Fruit fly (Drosophila melanogaster) whole organism, pupa: ENCODE measurements around the gene CG43672.

ENCODE experiments used
- CG10348 ChIP-seq: fragments of 200-800 bp; sonication (Bioruptor generic); IDR thresholded peaks from 2 replicates; pipeline ENCODE4 v1.3.6; 2022; ENCODE audit warnings: missing biosample characterization, missing genetic modification characterization
- CG12605 ChIP-seq: fragments of 200-800 bp; sonication (Bioruptor generic); IDR thresholded peaks from 2 replicates; pipeline ENCODE4 v1.3.6; 2022; ENCODE audit warnings: missing biosample characterization, missing genetic modification characterization
- CG13204 ChIP-seq: fragments of 200-800 bp; sonication (Bioruptor generic); optimal IDR thresholded peaks from 2 replicates; lab custom pipeline; 2018; ENCODE audit warnings: missing biosample characterization, mild to moderate bottlenecking, missing genetic modification characterization, moderate library complexity
- CG14655 ChIP-seq: fragments of 200-800 bp; sonication (Bioruptor generic); optimal IDR thresholded peaks from 3 replicates; lab custom pipeline; 2017; ENCODE audit warnings: mild to moderate bottlenecking, missing biosample characterization, missing genetic modification reagents, missing genetic modification characterization
- CG15710 ChIP-seq: fragments of 200-800 bp; sonication (Bioruptor generic); optimal IDR thresholded peaks from 2 replicates; lab custom pipeline; 2018; ENCODE audit warnings: missing biosample characterization, mild to moderate bottlenecking, missing genetic modification characterization, moderate library complexity
- CG17806 ChIP-seq: fragments of 200-800 bp; sonication (Bioruptor generic); optimal IDR thresholded peaks from 2 replicates; lab custom pipeline; 2018; ENCODE audit warnings: missing biosample characterization, mild to moderate bottlenecking, missing genetic modification characterization, moderate library complexity
- CG32121 ChIP-seq: fragments of 200-800 bp; sonication (Bioruptor generic); IDR thresholded peaks from 2 replicates; pipeline ENCODE4 v1.3.6; 2022; ENCODE audit warnings: missing biosample characterization, missing genetic modification characterization
- CG34367 ChIP-seq: fragments of 200-800 bp; sonication (Bioruptor generic); optimal IDR thresholded peaks from 2 replicates; lab custom pipeline; 2018; ENCODE audit warnings: missing biosample characterization, mild to moderate bottlenecking, missing genetic modification characterization
- CG4496 ChIP-seq: fragments of 200-800 bp; sonication (Bioruptor generic); IDR thresholded peaks from 3 replicates; pipeline ENCODE4 v1.3.6; 2022; ENCODE audit warnings: missing biosample characterization, missing genetic modification characterization
- CG8159 ChIP-seq: fragments of 200-800 bp; sonication (Bioruptor generic); optimal IDR thresholded peaks from 3 replicates; lab custom pipeline; 2018; ENCODE audit warnings: missing biosample characterization, mild to moderate bottlenecking, missing genetic modification characterization, moderate library complexity
- CG8301 ChIP-seq: fragments of 200-800 bp; sonication (Bioruptor generic); optimal IDR thresholded peaks from 2 replicates; lab custom pipeline; 2018; ENCODE audit warnings: missing biosample characterization, mild to moderate bottlenecking, missing genetic modification characterization
- CG9948 ChIP-seq: fragments of 200-800 bp; sonication (Bioruptor generic); optimal IDR thresholded peaks from 2 replicates; lab custom pipeline; 2018; ENCODE audit warnings: missing biosample characterization, mild to moderate bottlenecking, missing genetic modification characterization, moderate library complexity
- D1 ChIP-seq: fragments of 200-800 bp; sonication (Bioruptor generic); optimal IDR thresholded peaks from 2 replicates; lab custom pipeline; 2018; ENCODE audit warnings: missing biosample characterization, mild to moderate bottlenecking, missing genetic modification characterization, moderate library complexity
- EcR ChIP-seq: fragments of 200-800 bp; sonication (Bioruptor generic); optimal IDR thresholded peaks from 3 replicates; lab custom pipeline; 2019; ENCODE audit warnings: missing biosample characterization, missing genetic modification characterization, mild to moderate bottlenecking, moderate library complexity, missing genetic modification reagents
- Ets98B ChIP-seq: fragments of 200-800 bp; sonication (Bioruptor generic); IDR thresholded peaks from 2 replicates; pipeline ENCODE4 v1.3.6; 2022; ENCODE audit warnings: missing biosample characterization, missing genetic modification characterization
- Pif1A ChIP-seq: fragments of 200-800 bp; sonication (Bioruptor generic); optimal IDR thresholded peaks from 3 replicates; lab custom pipeline; 2016; ENCODE audit warnings: missing biosample characterization, missing genetic modification characterization
- Pif1B ChIP-seq: fragments of 200-800 bp; sonication (Bioruptor generic); optimal IDR thresholded peaks from 3 replicates; lab custom pipeline; 2016; ENCODE audit warnings: missing biosample characterization, missing genetic modification characterization
- Snoo ChIP-seq: fragments of 200-800 bp; sonication (Bioruptor generic); optimal IDR thresholded peaks from 3 replicates; lab custom pipeline; 2017; ENCODE audit warnings: missing biosample characterization, mild to moderate bottlenecking, missing genetic modification characterization, inconsistent platforms
- fd96Ca ChIP-seq: fragments of 200-800 bp; sonication (Bioruptor generic); IDR thresholded peaks from 3 replicates; pipeline ENCODE4 v1.3.6; 2022; ENCODE audit warnings: missing biosample characterization, missing genetic modification characterization
- gl ChIP-seq: fragments of 200-800 bp; sonication (Bioruptor generic); optimal IDR thresholded peaks from 2 replicates; lab custom pipeline; 2018; ENCODE audit warnings: missing biosample characterization, mild to moderate bottlenecking, missing genetic modification characterization
- rn ChIP-seq: fragments of 200-800 bp; sonication (Bioruptor generic); IDR thresholded peaks from 2 replicates; pipeline ENCODE4 v1.3.6; 2022; ENCODE audit warnings: missing biosample characterization, missing genetic modification characterization

The CG43672 gene

dm6 chrX:15812615-15812995 is 39.8 kb downstream of the CG43672 start:
- no peak for TF ChIP-seq gl
- TF ChIP-seq EcR (GFP tag; lab: Kevin White, UChicago) = no peak
- TF ChIP-seq rn (GFP tag; lab: Robert Waterston, UW) = no peak
- no peak for TF ChIP-seq CG8159 (tag; lab: Kevin White, UChicago)
- no peak for TF ChIP-seq CG8301 (tag; lab: Kevin White, UChicago)
- TF ChIP-seq fd96Ca = no peak
- TF ChIP-seq D1 (tag; lab: Kevin White, UChicago) = no peak
- no peak for TF ChIP-seq CG13204 (GFP tag; lab: Kevin White, UChicago)
- no peak for TF ChIP-seq Snoo (tag; lab: Kevin White, UChicago)
- no peak for TF ChIP-seq CG9948 (tag; lab: Kevin White, UChicago)
- TF ChIP-seq CG14655 (GFP tag; lab: Kevin White, UChicago) = peak; percentile 1
- TF ChIP-seq Ets98B = no peak
- TF ChIP-seq CG15710 (tag; lab: Kevin White, UChicago) = no peak
- TF ChIP-seq CG4496 (GFP tag; lab: Robert Waterston, UW) = peak; percentile 22; the same call in 1 of the 3 replicates
- TF ChIP-seq, all 21 proteins: peak for 2

dm6 chrX:15813224-15813623 is 40.5 kb downstream of the CG43672 start:
- TF ChIP-seq CG17806 (tag; lab: Kevin White, UChicago) (no peak), Snoo (tag; lab: Kevin White, UChicago) (no peak), rn (GFP tag; lab: Robert Waterston, UW) (no peak)

- TF ChIP-seq CG13204 (GFP tag; lab: Kevin White, UChicago) (no peak), CG12605 (GFP tag; lab: Robert Waterston, UW) (no peak), Pif1A (GFP tag; lab: Kevin White, UChicago) (no peak), rn (GFP tag; lab: Robert Waterston, UW) (no peak), CG10348 (GFP tag; lab: Robert Waterston, UW) (no peak), CG17806 (tag; lab: Kevin White, UChicago) (no peak), gl (no peak), CG15710 (tag; lab: Kevin White, UChicago) (no peak), Pif1B (GFP tag; lab: Kevin White, UChicago) (no peak), CG9948 (tag; lab: Kevin White, UChicago) (no peak), fd96Ca (no peak), CG32121 (GFP tag; lab: Robert Waterston, UW) (no peak), Snoo (tag; lab: Kevin White, UChicago) (no peak), CG8159 (tag; lab: Kevin White, UChicago) (no peak), CG4496 (GFP tag; lab: Robert Waterston, UW) (no peak), EcR (GFP tag; lab: Kevin White, UChicago) (no peak), Ets98B (no peak)
Measured at dm6 chrX:15814485-15814884, 41.7 kb downstream of the CG43672 start.

dm6 chrX:15816127-15816526 is 43.4 kb downstream of the CG43672 start:
- no peak for TF ChIP-seq fd96Ca
- no peak for TF ChIP-seq CG32121 (GFP tag; lab: Robert Waterston, UW)
- no peak for TF ChIP-seq Ets98B
- TF ChIP-seq CG17806 (tag; lab: Kevin White, UChicago) = no peak
- no peak for TF ChIP-seq rn (GFP tag; lab: Robert Waterston, UW)
- TF ChIP-seq gl = no peak
- no peak for TF ChIP-seq CG12605 (GFP tag; lab: Robert Waterston, UW)
- no peak for TF ChIP-seq Pif1B (GFP tag; lab: Kevin White, UChicago)
- TF ChIP-seq CG34367 (tag; lab: Kevin White, UChicago) = no peak
- no peak for TF ChIP-seq CG13204 (GFP tag; lab: Kevin White, UChicago)
- TF ChIP-seq CG10348 (GFP tag; lab: Robert Waterston, UW) = no peak

- TF ChIP-seq EcR (GFP tag; lab: Kevin White, UChicago) (no peak), D1 (tag; lab: Kevin White, UChicago) (no peak), Snoo (tag; lab: Kevin White, UChicago) (no peak), CG9948 (tag; lab: Kevin White, UChicago) (no peak), CG12605 (GFP tag; lab: Robert Waterston, UW) (no peak), CG4496 (GFP tag; lab: Robert Waterston, UW) (no peak), Pif1A (GFP tag; lab: Kevin White, UChicago) (no peak)
Measured at dm6 chrX:15816905-15817304, 44.1 kb downstream of the CG43672 start.

- no peak for TF ChIP-seq CG8301 (tag; lab: Kevin White, UChicago)
- TF ChIP-seq CG14655 (GFP tag; lab: Kevin White, UChicago) = no peak
- no peak for TF ChIP-seq D1 (tag; lab: Kevin White, UChicago)
- no peak for TF ChIP-seq fd96Ca
- TF ChIP-seq Pif1B (GFP tag; lab: Kevin White, UChicago) = no peak
- TF ChIP-seq, all 21 proteins: peak for 0
Measured at dm6 chrX:15817823-15818222, 45.1 kb downstream of the CG43672 start.

- TF ChIP-seq D1 (tag; lab: Kevin White, UChicago) (no peak), CG32121 (GFP tag; lab: Robert Waterston, UW) (no peak)
- TF ChIP-seq, all 21 proteins: peak for 0
Measured at dm6 chrX:15818608-15819184, 45.9 kb downstream of the CG43672 start.
